Fruit fly (Drosophila melanogaster) whole organism, pupa: Measurements from ENCODE around the gene AkhR.
A peak's percentile ranks its signal among the peaks of the same experiment; 100 is the strongest.

ENCODE experiments used
- CG12605 ChIP-seq: fragments of 200-800 bp; sonication (Bioruptor generic); IDR thresholded peaks from 2 replicates; pipeline ENCODE4 v1.3.6; 2022; ENCODE audit warnings: missing biosample characterization, missing genetic modification characterization
- CG34367 ChIP-seq: fragments of 200-800 bp; sonication (Bioruptor generic); optimal IDR thresholded peaks from 2 replicates; lab custom pipeline; 2018; ENCODE audit warnings: missing biosample characterization, mild to moderate bottlenecking, missing genetic modification characterization
- CG8301 ChIP-seq: fragments of 200-800 bp; sonication (Bioruptor generic); optimal IDR thresholded peaks from 2 replicates; lab custom pipeline; 2018; ENCODE audit warnings: missing biosample characterization, mild to moderate bottlenecking, missing genetic modification characterization
- Pif1A ChIP-seq: fragments of 200-800 bp; sonication (Bioruptor generic); optimal IDR thresholded peaks from 3 replicates; lab custom pipeline; 2016; ENCODE audit warnings: missing biosample characterization, missing genetic modification characterization

DNA sequence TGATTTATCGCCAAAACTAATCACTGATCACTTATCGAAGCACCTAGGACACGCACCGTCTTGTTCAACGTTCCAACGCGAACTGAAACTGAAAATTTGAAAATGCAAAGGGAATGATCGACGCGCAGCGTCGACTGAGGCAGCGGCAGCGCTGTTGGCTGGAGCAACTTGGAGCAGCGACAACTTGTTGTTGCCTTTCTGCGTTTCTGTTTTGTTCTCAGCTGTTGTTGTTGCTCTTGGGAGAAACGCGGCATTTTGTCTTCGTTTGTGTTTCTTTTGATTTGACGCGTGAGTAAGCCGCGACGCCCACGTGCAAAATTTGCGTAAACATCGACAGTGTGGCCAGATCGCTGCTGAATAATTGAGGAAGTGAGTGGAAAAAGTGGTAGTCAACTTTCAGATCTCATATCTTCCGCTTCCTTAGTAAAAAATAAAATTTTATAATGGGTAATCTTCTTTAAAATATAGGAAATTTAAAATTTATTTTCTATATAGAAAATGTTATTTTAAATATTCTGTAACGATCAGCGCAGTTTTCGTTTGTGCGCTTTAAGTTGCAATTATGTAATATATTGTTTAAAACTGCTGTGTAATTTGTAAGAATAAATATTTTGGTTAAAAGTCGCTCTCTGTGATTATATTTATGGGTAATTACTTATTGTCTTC lies 6.9 kb downstream of the AkhR start, which contains the start of gene Tsp:
- no peak for TF ChIP-seq CG34367
- no peak for TF ChIP-seq CG8301 (tag; lab: Kevin White, UChicago)
- peak; percentile 29; the same call in 1 of the 2 replicates for TF ChIP-seq CG12605 (GFP tag; lab: Robert Waterston, UW)
- TF ChIP-seq Pif1A = no peak
